Fruit fly (Drosophila melanogaster): Measurements from ENCODE around the gene Ugt35A1.

Gene Ugt35A1

dm6 chr3R:11197389-11197716 is 24.9 kb upstream of the Ugt35A1 start, which contains the start of gene cu:
Gene cu, plus strand, starts transcription at chr3R:11197592.
- TF ChIP-seq CTCF (optimal IDR thresholded peaks at IDR 0.05): no peak
- TF ChIP-seq CG8478 (optimal IDR thresholded peaks at IDR 0.05): no peak

DNA sequence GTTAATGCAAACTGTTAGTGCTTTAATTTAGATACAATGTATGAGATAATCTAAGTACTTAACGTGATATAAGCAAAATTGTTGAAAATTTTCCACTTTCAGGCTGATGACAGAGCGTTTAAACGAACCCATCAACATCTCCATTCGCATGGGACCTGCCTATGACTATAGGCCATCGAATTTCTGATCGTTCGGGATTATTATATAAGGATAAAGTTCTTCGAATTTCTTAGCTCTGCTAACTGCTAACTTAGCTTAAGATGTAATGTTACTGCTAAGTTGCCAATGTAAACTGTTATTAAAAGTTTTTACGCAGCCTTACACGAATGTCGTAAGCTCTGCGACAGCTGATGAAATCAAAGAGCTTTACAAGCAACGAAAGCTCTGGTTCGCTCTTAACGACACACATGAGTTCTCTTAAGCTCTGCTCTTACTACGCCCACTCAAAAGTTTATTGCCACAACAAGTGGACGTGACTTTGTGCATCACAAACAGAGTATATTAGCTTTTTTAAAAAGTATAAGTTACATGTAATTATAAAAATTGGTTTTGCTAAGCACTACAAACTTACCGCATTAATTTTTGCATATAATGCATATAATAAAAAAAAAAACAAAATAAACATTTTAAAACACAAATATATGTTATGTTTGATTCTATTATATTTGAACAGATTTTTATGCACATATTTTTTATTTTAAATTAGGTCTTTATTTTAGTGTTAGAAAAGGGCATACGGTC is 24.4 kb upstream of the Ugt35A1 start:
- TF ChIP-seq CTCF (optimal IDR thresholded peaks at IDR 0.05) (no peak), CG8478 (optimal IDR thresholded peaks at IDR 0.05) (no peak)

DNA sequence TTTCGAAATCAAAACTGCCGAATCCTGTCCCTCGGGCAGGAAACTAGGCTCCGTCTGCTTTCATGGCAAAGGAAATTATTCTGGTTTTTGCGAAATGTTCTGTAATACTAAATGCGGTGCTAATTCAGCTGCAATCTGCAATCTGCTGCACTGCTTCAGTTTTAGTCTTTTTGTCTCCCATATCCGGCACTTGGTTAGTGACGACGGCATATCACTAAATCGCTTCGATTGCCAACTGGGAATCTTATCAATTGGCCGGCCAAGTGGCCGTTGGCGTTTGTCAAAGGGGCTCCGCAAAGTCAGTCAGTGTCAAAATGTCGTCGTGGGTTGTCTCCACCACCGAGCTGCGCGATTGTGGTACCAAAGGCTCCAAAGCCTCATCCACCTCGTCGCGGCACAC is 23.3 kb upstream of the Ugt35A1 start, which contains the start of gene CG18577:
CG18577 (plus strand) TSS at position 301 of the 400 bp plus-strand sequence.
- no peak for TF ChIP-seq CTCF (optimal IDR thresholded peaks at IDR 0.05)
- no peak for TF ChIP-seq CG8478 (optimal IDR thresholded peaks at IDR 0.05)

- TF ChIP-seq CTCF (optimal IDR thresholded peaks at IDR 0.05): no peak
- TF ChIP-seq CG8478 (optimal IDR thresholded peaks at IDR 0.05): no peak
Measured at dm6 chr3R:11178300-11178699, 5.8 kb upstream of the Ugt35A1 start.

dm6 chr3R:11177579-11177978 is 5.1 kb upstream of the Ugt35A1 start:
- TF ChIP-seq CG8478 (optimal IDR thresholded peaks at IDR 0.05) (no peak), CTCF (optimal IDR thresholded peaks at IDR 0.05) (no peak)

DNA sequence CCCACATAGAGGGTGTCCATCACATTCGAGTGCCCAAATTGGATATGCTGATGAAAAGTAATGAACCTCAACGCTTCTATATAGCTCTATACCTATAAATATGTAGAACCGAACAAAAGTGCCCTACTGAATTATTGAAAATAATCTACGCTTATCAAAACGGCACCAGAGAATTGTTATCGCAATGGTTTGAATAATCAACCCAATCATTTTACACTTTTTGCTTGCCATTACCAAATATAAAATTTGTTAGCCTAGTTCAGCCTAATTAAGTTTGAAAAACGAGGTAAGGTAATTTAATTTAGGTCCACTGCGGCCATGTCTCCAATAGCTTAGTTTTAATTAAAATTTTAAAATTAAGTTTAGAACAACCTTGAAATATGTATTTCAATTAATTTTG is 3.3 kb upstream of the Ugt35A1 start:
- no peak for TF ChIP-seq CTCF (optimal IDR thresholded peaks at IDR 0.05)
- no peak for TF ChIP-seq CG8478 (optimal IDR thresholded peaks at IDR 0.05)

- TF ChIP-seq CTCF (optimal IDR thresholded peaks at IDR 0.05): no peak
- no peak for TF ChIP-seq CG8478 (optimal IDR thresholded peaks at IDR 0.05)
Measured at dm6 chr3R:11175308-11175707, 2.8 kb upstream of the Ugt35A1 start, which contains the start of the genes Ugt304A1 and Ugt303A1. Gene Ugt304A1, minus strand, starts transcription at chr3R:11175408. Gene Ugt303A1, plus strand, starts transcription at chr3R:11175529.

dm6 chr3R:11173169-11173506 is 674 bp upstream of the Ugt35A1 start:
- TF ChIP-seq CG8478 (optimal IDR thresholded peaks at IDR 0.05) (no peak), CTCF (optimal IDR thresholded peaks at IDR 0.05) (no peak)

DNA sequence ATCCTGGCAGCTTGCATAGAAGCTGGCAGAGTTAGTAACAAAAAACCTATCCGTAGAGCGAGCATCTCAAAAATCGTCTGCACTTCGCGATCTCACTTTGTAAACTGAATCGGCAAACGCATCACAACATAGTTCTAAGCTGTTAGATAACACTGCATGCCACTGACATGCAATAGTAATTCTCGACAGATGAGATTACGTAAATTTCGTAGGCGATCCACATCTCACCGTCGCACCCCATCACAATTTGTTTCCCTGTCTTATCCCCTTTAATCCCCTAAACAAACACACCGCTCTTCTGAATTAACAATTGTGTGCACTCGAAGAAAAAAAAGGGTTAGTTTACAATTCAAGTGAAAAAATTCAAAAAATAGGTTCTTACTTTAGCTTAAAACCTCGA is 2.3 kb downstream of the Ugt35A1 start, which contains the start of gene Ugt35B1:
Ugt35B1 (minus strand) TSS at position 101 of the 400 bp plus-strand sequence.
- no peak for TF ChIP-seq CTCF (optimal IDR thresholded peaks at IDR 0.05)
- no peak for TF ChIP-seq CG8478 (optimal IDR thresholded peaks at IDR 0.05)

- TF ChIP-seq CG8478 (optimal IDR thresholded peaks at IDR 0.05) (no peak), CTCF (optimal IDR thresholded peaks at IDR 0.05) (no peak)
Measured at dm6 chr3R:11167931-11168465, 4.5 kb downstream of the Ugt35A1 start, which contains the start of gene Ugt35E2. Gene Ugt35E2, minus strand, starts transcription at chr3R:11167981.

- TF ChIP-seq CTCF (optimal IDR thresholded peaks at IDR 0.05): no peak
- no peak for TF ChIP-seq CG8478 (optimal IDR thresholded peaks at IDR 0.05)
Measured at dm6 chr3R:11165974-11166373, 6.5 kb downstream of the Ugt35A1 start, which contains the start of gene Ugt35E1. Gene Ugt35E1, minus strand, starts transcription at chr3R:11166074.

- TF ChIP-seq CG8478 (optimal IDR thresholded peaks at IDR 0.05): no peak
- TF ChIP-seq CTCF (optimal IDR thresholded peaks at IDR 0.05): no peak
Measured at dm6 chr3R:11160907-11161306, 11.6 kb downstream of the Ugt35A1 start, which contains the start of gene CG4757. Gene CG4757, plus strand, starts transcription at chr3R:11161207.

DNA sequence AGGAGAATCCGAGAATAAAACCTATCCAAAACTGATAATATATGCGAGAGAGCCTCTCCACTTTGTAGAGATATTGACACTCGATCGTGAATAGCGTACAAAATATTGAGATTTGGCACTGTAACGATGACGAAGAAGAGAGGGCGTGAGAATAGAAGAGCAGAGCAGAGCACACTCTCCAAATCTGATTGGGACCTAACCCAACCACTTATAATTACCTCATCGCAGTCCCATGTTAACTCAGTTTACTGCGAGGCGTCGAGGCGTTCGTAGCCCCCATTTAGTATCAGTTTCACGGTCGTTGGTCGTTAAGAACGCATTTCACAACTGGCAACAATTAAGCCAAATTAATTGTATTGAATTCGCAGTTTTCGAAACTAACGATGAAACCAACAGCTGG is 15.6 kb downstream of the Ugt35A1 start, which contains the start of gene Ugt302C1:
Ugt302C1 (plus strand) TSS at position 241 of the 400 bp plus-strand sequence.
- TF ChIP-seq CG8478 (optimal IDR thresholded peaks at IDR 0.05) (no peak), CTCF (optimal IDR thresholded peaks at IDR 0.05) (no peak)

DNA sequence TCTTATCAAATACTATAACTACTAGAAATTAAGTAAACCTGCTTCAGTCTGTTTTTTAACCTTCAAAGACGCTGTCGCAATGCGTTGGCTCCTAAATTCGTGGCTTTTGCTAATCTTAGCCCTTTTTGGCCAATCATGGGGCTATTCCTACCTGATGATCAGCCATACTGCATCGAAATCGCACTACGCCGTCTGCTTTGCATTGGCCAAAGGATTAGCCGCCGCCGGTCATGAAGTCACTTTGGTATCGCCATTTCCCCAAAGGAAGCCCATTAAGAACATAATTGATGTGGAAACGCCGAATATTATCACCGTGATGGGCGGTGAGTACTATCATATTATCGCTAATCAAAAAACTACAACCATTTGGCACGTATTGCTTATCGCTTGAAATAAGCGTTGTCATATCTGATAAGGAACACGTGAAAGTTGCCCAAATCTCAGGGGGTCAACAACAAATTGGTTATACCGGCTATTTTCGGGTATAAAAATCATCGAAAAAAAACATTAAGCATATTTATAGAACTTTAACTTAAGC is 17.8 kb downstream of the Ugt35A1 start, which contains the start of gene Ugt302E1:
Ugt302E1 (plus strand) TSS at position 51 of the 538 bp plus-strand sequence.
- no peak for TF ChIP-seq CTCF (optimal IDR thresholded peaks at IDR 0.05)
- no peak for TF ChIP-seq CG8478 (optimal IDR thresholded peaks at IDR 0.05)

DNA sequence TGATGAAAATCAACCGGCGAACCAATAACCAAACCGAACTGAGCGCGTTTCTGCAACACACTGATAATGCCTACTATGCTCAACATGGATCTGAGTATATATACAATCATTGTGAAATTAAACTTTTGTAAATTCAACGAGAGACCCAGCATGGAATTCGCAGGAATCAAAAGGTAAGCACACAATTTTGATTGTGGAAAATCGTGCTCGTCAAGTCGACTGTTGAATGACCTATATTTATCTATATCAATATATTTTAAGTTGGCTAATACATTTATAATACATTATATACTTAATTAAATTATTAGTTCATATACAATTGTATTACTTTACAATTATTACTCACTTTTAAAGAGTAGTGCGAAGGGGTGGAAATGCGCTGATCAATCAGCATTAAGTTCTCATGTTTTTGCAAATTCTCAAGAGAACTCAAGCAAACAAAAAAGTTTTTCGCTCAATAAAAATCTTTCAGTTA is 18.6 kb downstream of the Ugt35A1 start, which contains the start of gene Ugt302K1:
Ugt302K1 (minus strand) TSS at position 51 of the 475 bp plus-strand sequence.
- TF ChIP-seq CTCF (optimal IDR thresholded peaks at IDR 0.05): no peak
- TF ChIP-seq CG8478 (optimal IDR thresholded peaks at IDR 0.05): no peak
